Fruit fly (Drosophila melanogaster) whole organism, pupa: ENCODE results near the gene Manf.

ENCODE experiments used
- CG13204 ChIP-seq: fragments of 200-800 bp; sonication (Bioruptor generic); optimal IDR thresholded peaks from 2 replicates; lab custom pipeline; 2018; ENCODE audit warnings: missing biosample characterization, mild to moderate bottlenecking, missing genetic modification characterization, moderate library complexity
- CG15710 ChIP-seq: fragments of 200-800 bp; sonication (Bioruptor generic); optimal IDR thresholded peaks from 2 replicates; lab custom pipeline; 2018; ENCODE audit warnings: missing biosample characterization, mild to moderate bottlenecking, missing genetic modification characterization, moderate library complexity
- CG17806 ChIP-seq: fragments of 200-800 bp; sonication (Bioruptor generic); optimal IDR thresholded peaks from 2 replicates; lab custom pipeline; 2018; ENCODE audit warnings: missing biosample characterization, mild to moderate bottlenecking, missing genetic modification characterization, moderate library complexity
- EcR ChIP-seq: fragments of 200-800 bp; sonication (Bioruptor generic); optimal IDR thresholded peaks from 3 replicates; lab custom pipeline; 2019; ENCODE audit warnings: missing biosample characterization, missing genetic modification characterization, mild to moderate bottlenecking, moderate library complexity, missing genetic modification reagents
- Pif1A ChIP-seq: fragments of 200-800 bp; sonication (Bioruptor generic); optimal IDR thresholded peaks from 3 replicates; lab custom pipeline; 2016; ENCODE audit warnings: missing biosample characterization, missing genetic modification characterization
- Pif1B ChIP-seq: fragments of 200-800 bp; sonication (Bioruptor generic); optimal IDR thresholded peaks from 3 replicates; lab custom pipeline; 2016; ENCODE audit warnings: missing biosample characterization, missing genetic modification characterization
- fd96Ca ChIP-seq: fragments of 200-800 bp; sonication (Bioruptor generic); IDR thresholded peaks from 3 replicates; pipeline ENCODE4 v1.3.6; 2022; ENCODE audit warnings: missing biosample characterization, missing genetic modification characterization
- gl ChIP-seq: fragments of 200-800 bp; sonication (Bioruptor generic); optimal IDR thresholded peaks from 2 replicates; lab custom pipeline; 2018; ENCODE audit warnings: missing biosample characterization, mild to moderate bottlenecking, missing genetic modification characterization

- TF ChIP-seq gl (tag; lab: Kevin White, UChicago) (peak; percentile 34), CG13204 (GFP tag; lab: Kevin White, UChicago) (no peak), Pif1A (GFP tag; lab: Kevin White, UChicago) (peak; percentile 79), EcR (GFP tag; lab: Kevin White, UChicago) (no peak), CG15710 (tag; lab: Kevin White, UChicago) (peak; percentile 37), Pif1B (GFP tag; lab: Kevin White, UChicago) (peak; percentile 73), fd96Ca (peak; percentile 58; the same call in 1 of the 3 replicates), CG17806 (tag; lab: Kevin White, UChicago) (peak; percentile 76)
Observed at dm6 chr3R:16337053-16337385, 12.2 kb upstream of the Manf start.
